Fruit fly (Drosophila melanogaster) whole organism, larva: Measurements from ENCODE around the gene Cad87A.

ENCODE experiments used
- noc ChIP-seq: fragments of 200-800 bp; sonication (Bioruptor generic); optimal IDR thresholded peaks from 3 replicates; lab custom pipeline; 2019; ENCODE audit warnings: missing biosample characterization, mild to moderate bottlenecking, missing genetic modification characterization, moderate library complexity

Cad87A gene

DNA sequence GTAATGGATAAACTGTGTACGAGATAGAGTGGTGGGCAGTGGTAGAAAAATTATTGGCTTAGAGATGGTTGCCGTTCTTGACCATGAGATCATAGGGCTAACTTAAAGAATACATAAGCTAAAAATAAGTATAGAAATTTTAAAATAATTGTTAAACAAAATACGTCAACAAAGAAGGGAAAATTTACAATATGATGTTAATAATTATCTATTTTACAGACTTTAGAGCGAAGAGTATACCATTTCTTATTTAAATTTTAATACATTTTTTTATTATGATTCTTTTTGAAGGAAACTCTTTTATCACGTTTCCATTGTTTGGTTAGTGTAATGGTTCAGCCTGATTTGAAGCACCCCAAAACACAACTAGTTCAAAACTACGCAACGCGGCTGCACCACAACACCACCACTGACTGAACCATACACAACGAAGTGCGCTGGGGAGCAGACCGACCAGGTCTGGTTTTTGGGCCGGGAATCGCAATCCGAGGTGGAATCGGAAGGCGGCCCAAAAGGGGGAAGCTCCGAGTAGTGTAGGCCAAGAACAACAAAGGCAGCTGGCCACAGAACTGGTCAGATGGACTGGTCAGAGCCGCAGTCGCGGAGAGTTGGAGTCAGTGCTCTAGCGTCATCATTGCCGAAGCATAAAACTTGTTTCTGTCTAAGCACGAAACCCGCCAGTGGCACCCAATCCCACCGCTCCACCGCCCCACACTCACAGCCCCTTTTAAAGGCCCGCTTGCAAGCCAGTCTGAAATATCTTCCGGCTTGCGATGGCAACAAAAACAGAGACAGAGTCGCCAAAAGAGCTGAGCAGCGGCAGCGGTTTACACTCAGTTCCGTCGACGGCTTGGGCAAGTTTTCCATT lies 3.2 kb downstream of the Cad87A start:
- no peak for TF ChIP-seq noc

dm6 chr3R:11941116-11941515 lies 7.8 kb downstream of the Cad87A start:
- no peak for TF ChIP-seq noc

- TF ChIP-seq noc = no peak
These were observed 11.4 kb downstream of the Cad87A start for dm6 chr3R:11937427-11938114.

DNA sequence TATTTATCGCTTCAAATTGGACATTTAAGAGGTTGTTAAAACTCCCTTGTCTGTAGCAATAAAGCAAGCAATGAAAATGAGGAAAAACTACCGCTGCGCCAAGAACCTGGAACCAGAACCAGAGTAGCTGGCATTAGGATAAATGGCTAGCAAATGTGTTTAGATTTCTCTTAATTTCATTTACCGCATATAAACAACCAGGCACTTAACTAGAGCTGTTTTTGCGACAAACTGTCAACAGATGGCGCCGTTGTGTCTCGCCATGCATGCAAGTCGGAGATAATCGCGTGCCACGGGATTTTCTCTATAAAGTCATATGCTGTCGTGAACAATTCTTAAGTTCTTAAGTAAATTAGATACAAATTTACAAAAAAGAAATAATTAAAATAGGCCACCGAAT lies 15.0 kb downstream of the Cad87A start:
- TF ChIP-seq noc = no peak

dm6 chr3R:11930962-11931361 lies 18.0 kb downstream of the Cad87A start, which contains the start of gene CG14731:
Gene CG14731 (plus strand): TSS chr3R:11931262.
- no peak for TF ChIP-seq noc

- no peak for TF ChIP-seq noc
These were observed 28.3 kb downstream of the Cad87A start for dm6 chr3R:11920605-11921004.

DNA sequence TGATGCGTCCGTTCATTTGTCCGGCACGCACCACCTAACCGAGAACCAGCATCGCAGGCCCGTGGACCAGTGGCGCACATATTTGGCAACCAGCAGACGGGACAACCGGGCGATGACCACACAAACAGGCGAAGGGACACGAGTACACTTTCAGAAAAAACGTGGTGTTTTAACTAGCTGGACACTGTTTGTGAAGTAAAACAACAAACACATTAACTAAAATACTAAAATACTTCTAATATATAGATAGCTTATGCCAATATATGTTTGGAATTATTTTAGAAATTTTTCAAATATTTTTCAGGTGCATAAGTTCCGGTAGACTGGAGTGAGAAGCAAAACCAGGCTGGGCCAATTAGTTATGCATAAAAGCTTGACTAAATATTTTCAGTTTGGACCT lies 46.0 kb downstream of the Cad87A start:
- no peak for TF ChIP-seq noc

DNA sequence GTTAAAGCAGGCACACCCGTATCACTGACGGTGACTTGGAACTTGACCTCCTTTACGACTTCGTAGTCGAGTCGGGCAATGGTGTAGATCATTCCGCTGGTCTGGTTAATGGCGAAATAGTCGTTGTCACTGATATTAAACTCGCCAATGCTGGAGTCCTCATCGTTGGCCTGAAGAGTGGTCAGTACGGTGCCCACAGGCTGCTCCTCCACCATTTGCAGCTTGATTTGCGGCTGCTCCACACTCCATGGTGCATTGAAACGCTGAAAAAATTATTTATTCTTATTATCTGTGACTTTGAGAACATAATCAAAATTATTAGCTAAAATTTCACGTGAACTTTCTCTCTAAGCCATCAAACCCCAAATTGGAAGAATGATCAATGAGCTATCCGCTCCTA lies 51.6 kb downstream of the Cad87A start, which contains the start of gene CG34307:
Gene CG34307, plus strand, starts transcription at position 301 of the 400 bp plus-strand sequence.
- no peak for TF ChIP-seq noc

DNA sequence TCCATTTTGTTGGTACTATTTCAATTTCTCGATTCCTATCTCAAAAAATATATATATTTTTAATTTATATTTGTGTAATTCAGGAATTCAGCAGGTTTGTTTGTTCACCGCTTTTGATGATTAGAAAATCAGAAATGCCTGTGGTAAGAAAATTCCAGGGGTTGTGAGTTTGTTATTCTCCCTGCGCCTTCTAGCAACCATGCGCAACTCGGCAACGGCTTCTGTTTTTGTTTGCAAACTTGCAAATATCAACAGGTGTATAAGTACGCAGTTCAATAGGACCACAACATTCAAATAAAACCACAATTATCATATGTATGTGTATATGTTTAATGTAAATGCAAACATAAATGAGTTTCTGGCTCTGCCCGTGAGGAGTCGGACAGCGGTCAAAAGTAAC lies 55.7 kb downstream of the Cad87A start, which contains the start of gene Dnali1:
Gene Dnali1, minus strand, starts transcription at position 101 of the 400 bp plus-strand sequence.
- TF ChIP-seq noc = no peak

- TF ChIP-seq noc = no peak
These were observed 60.8 kb downstream of the Cad87A start for dm6 chr3R:11888038-11888567.

DNA sequence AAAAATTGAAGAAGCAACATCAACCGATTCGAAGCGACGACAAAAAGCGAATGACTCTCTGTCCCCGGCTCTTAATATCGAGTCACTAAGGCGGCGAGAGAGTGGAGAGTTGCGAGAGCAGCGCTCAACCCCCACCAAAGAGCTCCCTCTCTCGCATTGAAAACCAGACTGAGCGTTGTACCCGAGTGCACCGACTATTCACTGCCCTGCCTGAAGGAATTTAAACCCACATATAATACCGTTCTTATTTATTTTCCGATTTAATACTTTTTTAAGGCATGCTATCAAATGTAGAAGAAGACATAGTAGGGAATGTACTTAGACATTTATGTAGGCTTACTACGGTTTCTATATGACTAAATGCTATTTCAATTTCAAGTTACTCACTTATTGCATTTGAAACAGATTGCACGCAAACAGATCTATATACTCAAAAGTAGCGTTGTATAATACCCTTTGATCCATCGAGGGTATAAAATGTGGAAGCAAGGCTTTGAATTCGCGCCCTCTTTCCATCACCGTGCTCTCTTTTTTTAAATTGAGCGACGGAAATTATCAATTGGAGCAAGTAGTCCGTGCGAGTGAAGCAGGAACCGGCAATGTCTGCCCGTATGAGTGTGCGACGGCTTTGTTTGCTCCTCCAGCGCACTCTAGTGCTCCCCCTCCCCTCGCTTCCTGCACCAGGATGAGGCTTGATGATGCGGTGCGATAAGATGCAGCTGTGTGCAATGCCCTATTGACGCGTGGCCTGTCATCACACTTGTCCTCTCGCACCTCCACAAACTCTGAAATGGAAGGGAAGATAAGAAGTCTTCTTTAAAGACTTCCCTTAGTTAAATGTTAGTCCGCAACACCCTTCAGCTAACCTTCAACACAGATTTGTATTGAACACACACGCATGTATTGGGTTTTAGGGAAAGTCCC lies 61.6 kb downstream of the Cad87A start, which contains the start of gene mthl5:
Gene mthl5, minus strand, starts transcription at position 55 of the 924 bp plus-strand sequence.
- TF ChIP-seq noc = peak; percentile 56

DNA sequence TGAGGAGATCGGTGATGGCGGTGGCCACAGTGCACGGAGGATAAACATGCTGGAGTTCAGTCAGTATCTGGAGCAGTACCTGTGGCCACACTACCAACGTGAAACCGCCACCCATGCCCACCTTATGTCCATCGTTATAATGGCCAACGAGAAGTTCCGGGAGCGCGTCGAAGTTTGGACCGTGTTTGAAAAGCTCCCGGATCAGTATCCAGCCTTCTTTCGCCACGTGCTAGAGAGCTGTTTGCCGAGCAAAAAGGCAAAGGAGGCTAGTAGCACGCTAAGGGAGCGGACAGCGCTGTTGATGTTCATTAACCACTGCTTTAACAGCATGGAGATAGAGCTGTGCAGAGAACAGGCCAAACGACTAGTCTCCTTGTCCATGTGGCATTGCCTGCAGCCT lies 65.8 kb downstream of the Cad87A start:
- no peak for TF ChIP-seq noc

DNA sequence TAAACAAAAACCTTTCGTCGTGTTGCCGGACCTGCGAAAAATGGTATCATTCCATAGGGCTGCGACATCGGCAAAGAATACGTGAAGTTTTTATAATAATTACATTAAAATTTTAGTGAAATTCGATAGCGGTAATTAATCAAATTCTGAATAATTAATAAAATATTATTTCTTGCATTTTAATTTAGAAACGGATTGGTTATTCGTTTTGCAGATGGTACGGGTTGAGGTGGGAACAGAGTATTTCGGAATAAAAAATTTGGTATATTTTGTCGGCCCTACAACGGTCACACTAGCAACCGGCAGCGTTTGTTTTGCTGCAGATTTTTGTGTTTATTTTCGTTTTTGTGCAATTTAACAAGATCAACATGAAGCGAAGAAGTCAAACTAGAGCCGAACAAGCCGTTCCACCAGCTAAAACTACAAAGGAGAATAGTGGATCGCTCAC lies 66.4 kb downstream of the Cad87A start, which contains the start of the genes CG6962 and CG31368:
Gene CG6962, minus strand, starts transcription at position 29 of the 448 bp plus-strand sequence.
Gene CG31368, plus strand, starts transcription at position 285 of the 448 bp plus-strand sequence.
- no peak for TF ChIP-seq noc

- no peak for TF ChIP-seq noc
These were observed 71.8 kb downstream of the Cad87A start, which contains the start of gene sad for dm6 chr3R:11877162-11877561. Gene sad (plus strand): TSS chr3R:11877235.

DNA sequence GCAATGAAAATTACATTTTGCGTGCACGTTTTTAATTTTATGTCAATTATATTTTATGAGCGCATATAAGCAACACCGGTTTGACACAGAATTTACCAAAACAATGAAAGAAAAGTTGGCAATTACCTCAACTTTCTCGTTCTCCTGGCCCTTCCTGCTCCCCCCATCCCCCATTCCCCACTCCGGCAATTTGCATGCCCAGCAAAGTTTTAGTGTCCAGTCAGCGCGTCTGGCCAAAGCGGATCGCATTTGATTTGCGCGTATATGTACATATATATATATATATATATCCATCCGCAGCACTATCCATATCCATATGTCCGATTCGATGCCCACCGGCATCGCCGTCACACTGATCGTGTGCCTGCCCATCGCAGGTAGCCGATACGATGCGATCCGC lies 72.2 kb downstream of the Cad87A start:
- TF ChIP-seq noc = no peak

dm6 chr3R:11872692-11873091 lies 76.2 kb downstream of the Cad87A start:
- TF ChIP-seq noc = no peak
